Worm (Caenorhabditis elegans) whole organism, early embryonic: ENCODE measurements around the gene E01G4.5.

Source experiments
- B0310.2 ChIP-seq: sonication (generic microtip); optimal IDR thresholded peaks from 2 replicates; lab custom pipeline; 2016; ENCODE audit warnings: mild to moderate bottlenecking, missing genetic modification characterization, missing compliant biosample characterization
- F13C5.2 ChIP-seq: sonication (generic microtip); optimal IDR thresholded peaks from 2 replicates; lab custom pipeline; 2017; ENCODE audit warnings: mild to moderate bottlenecking, missing genetic modification characterization, inconsistent platforms, missing compliant biosample characterization
- aly-1 ChIP-seq: sonication (generic microtip); optimal IDR thresholded peaks from 2 replicates; lab custom pipeline; 2016; ENCODE audit warnings: missing genetic modification characterization, missing compliant biosample characterization
- ama-1 ChIP-seq: fragments of 150-350 bp; optimal IDR thresholded peaks from 2 replicates; lab custom pipeline; 2014
- ceh-13 ChIP-seq: fragments of 200-800 bp; sonication (Bioruptor generic); optimal IDR thresholded peaks from 2 replicates; lab custom pipeline; 2018; ENCODE audit warnings: mild to moderate bottlenecking, missing genetic modification characterization, missing compliant biosample characterization
- ceh-36 ChIP-seq: sonication (generic microtip); optimal IDR thresholded peaks from 2 replicates; lab custom pipeline; 2016; ENCODE audit warnings: missing genetic modification characterization, inconsistent platforms, missing compliant biosample characterization
- ets-7 ChIP-seq: sonication (generic microtip); optimal IDR thresholded peaks from 2 replicates; lab custom pipeline; 2016; ENCODE audit warnings: missing genotype, missing genetic modification characterization, missing compliant biosample characterization
- flt-1 ChIP-seq: fragments of 200-800 bp; sonication (Bioruptor generic); IDR thresholded peaks from 2 replicates; pipeline ENCODE4 v1.3.6; 2022; ENCODE audit warnings: missing genetic modification characterization, missing compliant biosample characterization
- hmbx-1 ChIP-seq: sonication (generic microtip); optimal IDR thresholded peaks from 2 replicates; lab custom pipeline; 2016; ENCODE audit warnings: mild to moderate bottlenecking, missing genetic modification characterization, missing compliant biosample characterization
- hmg-4 ChIP-seq: fragments of 200-800 bp; sonication (Bioruptor generic); optimal IDR thresholded peaks from 2 replicates; lab custom pipeline; 2018; ENCODE audit warnings: mild to moderate bottlenecking, missing genetic modification characterization, missing compliant biosample characterization
- hnd-1 ChIP-seq: sonication (generic microtip); optimal IDR thresholded peaks from 2 replicates; lab custom pipeline; 2016; ENCODE audit warnings: missing genetic modification characterization, missing compliant biosample characterization
- pes-1 ChIP-seq: fragments of 200-800 bp; sonication (Bioruptor generic); IDR thresholded peaks from 2 replicates; pipeline ENCODE4 v1.3.6; 2022; ENCODE audit warnings: missing genetic modification reagents, missing genetic modification characterization, missing compliant biosample characterization
- scrt-1 ChIP-seq: fragments of 200-800 bp; sonication (Bioruptor generic); IDR thresholded peaks from 2 replicates; pipeline ENCODE4 v1.3.6; 2022; ENCODE audit warnings: missing genetic modification characterization, missing compliant biosample characterization
- sea-1 ChIP-seq: fragments of 200-800 bp; sonication (Bioruptor generic); conservative IDR thresholded peaks from 2 replicates; pipeline ENCODE4 v1.3.6; 2022; ENCODE audit warnings: missing genetic modification characterization, missing compliant biosample characterization
- tbx-11 ChIP-seq: fragments of 200-800 bp; sonication (Bioruptor generic); IDR thresholded peaks from 2 replicates; pipeline ENCODE4 v1.3.6; 2022; ENCODE audit warnings: missing genetic modification characterization, missing compliant biosample characterization
- tbx-37 ChIP-seq: fragments of 200-800 bp; sonication (Bioruptor generic); conservative IDR thresholded peaks from 2 replicates; pipeline ENCODE4 v1.3.6; 2022; ENCODE audit warnings: missing genetic modification reagents, missing genetic modification characterization, missing compliant biosample characterization
- tra-4 ChIP-seq: sonication (generic microtip); optimal IDR thresholded peaks from 2 replicates; lab custom pipeline; 2017; ENCODE audit warnings: missing genetic modification characterization, missing compliant biosample characterization

E01G4.5 gene

DNA sequence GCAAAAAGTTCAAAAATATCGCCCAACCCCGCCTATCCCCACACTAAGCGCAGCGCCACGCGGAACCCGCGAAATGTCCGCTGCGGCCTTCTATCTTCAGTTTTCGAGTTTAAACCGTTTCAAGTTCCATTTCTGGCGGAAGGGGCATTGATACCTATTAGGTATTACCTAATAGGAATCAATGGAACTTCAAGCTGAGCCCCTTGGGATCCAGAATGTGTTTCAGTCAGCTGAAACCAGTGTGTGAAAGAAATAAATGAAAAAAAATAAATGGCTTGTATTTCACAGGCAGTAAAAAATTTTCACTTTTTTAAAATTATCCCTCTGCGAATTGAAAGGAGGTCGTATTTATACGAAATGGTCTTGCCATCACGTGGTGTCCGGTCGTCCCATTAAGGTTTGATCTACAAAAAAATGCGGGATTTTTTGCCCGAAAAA is 49.0 kb downstream of the E01G4.5 start:
- TF ChIP-seq B0310.2 (tag; lab: Kevin White, UChicago) (no peak), scrt-1 (GFP tag; lab: Robert Waterston, UW) (no peak), F13C5.2 (no peak), sea-1 (no peak), hmg-4 (no peak), tbx-11 (GFP tag; lab: Robert Waterston, UW) (no peak), hnd-1 (no peak), tra-4 (tag; lab: Kevin White, UChicago) (no peak), ama-1 (no peak), flt-1 (GFP tag; lab: Robert Waterston, UW) (no peak), aly-1 (tag; lab: Kevin White, UChicago) (no peak), pes-1 (GFP tag; lab: Robert Waterston, UW) (no peak), ets-7 (no peak), ceh-13 (no peak), hmbx-1 (no peak), tbx-37 (GFP tag; lab: Robert Waterston, UW) (no peak), ceh-36 (tag; lab: Kevin White, UChicago) (no peak)

DNA sequence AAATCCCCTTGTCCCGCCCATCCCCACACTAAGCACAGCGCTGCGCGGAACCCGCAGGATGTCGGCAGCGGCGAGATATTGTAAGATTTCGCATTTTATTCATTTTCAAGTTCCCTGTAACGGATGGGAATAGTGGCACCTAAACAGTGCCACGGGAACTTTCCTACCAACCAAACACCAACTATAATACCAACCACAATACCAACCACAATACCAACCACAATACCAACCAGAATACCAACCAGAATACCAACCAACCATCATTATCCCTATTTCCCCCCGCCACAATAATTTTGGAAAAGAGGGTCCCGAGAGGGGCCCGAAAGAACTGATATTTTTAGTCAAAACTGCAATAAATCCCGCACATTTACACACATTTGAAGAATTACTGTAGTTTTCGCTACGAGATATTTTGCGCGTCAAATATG is 49.8 kb downstream of the E01G4.5 start:
- TF ChIP-seq hmg-4: peak; percentile 8
- TF ChIP-seq ama-1: peak; percentile 61
- TF ChIP-seq ceh-13: no peak
- TF ChIP-seq flt-1 (GFP tag; lab: Robert Waterston, UW): no peak
